Worm (Caenorhabditis elegans) whole organism, L1 larva: Measurements from ENCODE around the gene frpr-16.
A peak's percentile ranks its signal among the peaks of the same experiment; 100 is the strongest.

Experiments
- C16A3.4 ChIP-seq: fragments of 150-350 bp; optimal IDR thresholded peaks from 2 replicates; lab custom pipeline; 2014; ENCODE audit warnings: missing biosample characterization, missing genetic modification characterization
- C34B4.2 ChIP-seq: sonication (generic microtip); optimal IDR thresholded peaks from 2 replicates; lab custom pipeline; 2017; ENCODE audit warnings: mild to moderate bottlenecking, missing genetic modification characterization, missing compliant biosample characterization
- F16B12.6 ChIP-seq: fragments of 150-350 bp; optimal IDR thresholded peaks from 2 replicates; lab custom pipeline; 2014; ENCODE audit warnings: missing biosample characterization, missing genetic modification characterization
- alr-1 ChIP-seq: fragments of 200-800 bp; sonication (Bioruptor generic); optimal IDR thresholded peaks from 2 replicates; lab custom pipeline; 2018; ENCODE audit warnings: borderline replicate concordance, mild to moderate bottlenecking, missing genetic modification characterization, missing compliant biosample characterization
- aly-2 ChIP-seq: fragments of 150-350 bp; optimal IDR thresholded peaks from 2 replicates; lab custom pipeline; 2014; ENCODE audit warnings: missing biosample characterization, missing genetic modification characterization
- blmp-1 ChIP-seq: fragments of 150-350 bp; optimal IDR thresholded peaks from 2 replicates; lab custom pipeline; 2014; ENCODE audit warnings: missing biosample characterization, missing genetic modification characterization
- ceh-63 ChIP-seq: fragments of 200-800 bp; sonication (Bioruptor generic); optimal IDR thresholded peaks from 2 replicates; lab custom pipeline; 2018; ENCODE audit warnings: mild to moderate bottlenecking, missing genetic modification characterization, missing compliant biosample characterization
- ceh-82 ChIP-seq, 3 experiments: fragments of 150-350 bp in 1 of 3; sonication (generic microtip) in 2 of 3; optimal IDR thresholded peaks; 2 replicates each; lab custom pipeline; 2014 to 2017; ENCODE audit warnings: missing biosample characterization in 3 of 3, missing genetic modification characterization in 3 of 3
- dpl-1 ChIP-seq, 3 experiments: fragments of 150-350 bp in 2 of 3; sonication (generic microtip) in 1 of 3; optimal IDR thresholded peaks; 2 replicates each; lab custom pipeline; 2014 to 2017; ENCODE audit warnings: missing biosample characterization in 3 of 3, missing genetic modification characterization in 3 of 3, missing genetic modification reagents in 3 of 3
- dsc-1 ChIP-seq: sonication (generic microtip); optimal IDR thresholded peaks from 2 replicates; lab custom pipeline; 2016; ENCODE audit warnings: mild to moderate bottlenecking, missing genetic modification characterization, missing compliant biosample characterization
- efl-1 ChIP-seq, 4 experiments: fragments of 150-350 bp; optimal IDR thresholded peaks in 3 of 4; peaks in 1 of 4; 1 replicate in 1 of 4; 2 replicates in 3 of 4; lab custom pipeline; 2014; ENCODE audit warnings: missing biosample characterization in 2 of 4, missing genetic modification characterization in 2 of 4, missing genetic modification reagents in 2 of 4
- efl-3 ChIP-seq: fragments of 200-800 bp; sonication (Bioruptor generic); optimal IDR thresholded peaks from 2 replicates; lab custom pipeline; 2018; ENCODE audit warnings: mild to moderate bottlenecking, missing genetic modification characterization, missing compliant biosample characterization
- egl-27 ChIP-seq, 2 experiments: fragments of 150-350 bp in 1 of 2; sonication (generic microtip); optimal IDR thresholded peaks; 3 replicates each; lab custom pipeline; 2017 to 2018; ENCODE audit warnings: missing biosample characterization in 2 of 2, missing genetic modification characterization in 2 of 2, missing genetic modification reagents in 2 of 2
- elt-2 ChIP-seq: sonication (generic microtip); optimal IDR thresholded peaks from 2 replicates; lab custom pipeline; 2016; ENCODE audit warnings: missing genetic modification characterization, mild to moderate bottlenecking, inconsistent platforms, missing compliant biosample characterization, missing genetic modification reagents
- elt-3 ChIP-seq, 6 experiments: fragments of 150-350 bp in 1 of 6; sonication (generic microtip); optimal IDR thresholded peaks; 2 replicates each; lab custom pipeline; 2017 to 2018; ENCODE audit warnings: missing biosample characterization in 6 of 6, missing genetic modification characterization in 6 of 6, inconsistent platforms in 1 of 6
- ets-5 ChIP-seq: fragments of 200-800 bp; sonication (Bioruptor generic); IDR thresholded peaks from 2 replicates; pipeline ENCODE4 v1.3.6; 2022; ENCODE audit warnings: missing genetic modification characterization, missing compliant biosample characterization
- fkh-10 ChIP-seq: sonication (generic microtip); optimal IDR thresholded peaks from 2 replicates; lab custom pipeline; 2017; ENCODE audit warnings: missing biosample characterization, missing genetic modification reagents, missing genetic modification characterization
- fkh-8 ChIP-seq: sonication (generic microtip); optimal IDR thresholded peaks from 2 replicates; lab custom pipeline; 2016; ENCODE audit warnings: mild to moderate bottlenecking, missing genetic modification characterization, missing compliant biosample characterization
- grh-1 ChIP-seq: fragments of 200-800 bp; sonication (Bioruptor generic); IDR thresholded peaks from 2 replicates; pipeline ENCODE4 v1.3.6; 2022; ENCODE audit warnings: missing genetic modification reagents, missing genetic modification characterization, missing compliant biosample characterization
- hlh-4 ChIP-seq: sonication (generic microtip); optimal IDR thresholded peaks from 2 replicates; lab custom pipeline; 2016; ENCODE audit warnings: mild to moderate bottlenecking, missing genetic modification characterization, missing compliant biosample characterization
- irx-1 ChIP-seq: sonication (generic microtip); optimal IDR thresholded peaks from 2 replicates; lab custom pipeline; 2016; ENCODE audit warnings: missing genetic modification characterization, missing compliant biosample characterization
- lin-14 ChIP-seq: fragments of 200-800 bp; sonication (Bioruptor generic); optimal IDR thresholded peaks from 2 replicates; lab custom pipeline; 2018; ENCODE audit warnings: mild to moderate bottlenecking, missing genetic modification characterization, moderate library complexity, missing compliant biosample characterization
- lin-35 ChIP-seq, 2 experiments: fragments of 150-350 bp; optimal IDR thresholded peaks; 2 replicates each; lab custom pipeline; 2014; ENCODE audit warnings: missing biosample characterization in 2 of 2, missing genetic modification characterization in 2 of 2, missing genetic modification reagents in 2 of 2
- lsy-2 ChIP-seq, 2 experiments: fragments of 150-350 bp; optimal IDR thresholded peaks; 2 replicates each; lab custom pipeline; 2014; ENCODE audit warnings: missing biosample characterization in 2 of 2, missing genetic modification characterization in 2 of 2
- mdl-1 ChIP-seq, 2 experiments: fragments of 150-350 bp; optimal IDR thresholded peaks; 2 replicates each; lab custom pipeline; 2014 to 2017; ENCODE audit warnings: missing biosample characterization in 2 of 2, missing genetic modification characterization in 2 of 2, inconsistent platforms in 1 of 2
- mef-2 ChIP-seq: fragments of 150-350 bp; optimal IDR thresholded peaks from 2 replicates; lab custom pipeline; 2014; ENCODE audit warnings: missing biosample characterization, missing genetic modification characterization
- nhr-11 ChIP-seq: fragments of 150-350 bp; optimal IDR thresholded peaks from 2 replicates; lab custom pipeline; 2014; ENCODE audit warnings: missing biosample characterization, missing genetic modification characterization
- nhr-12 ChIP-seq: sonication (generic microtip); optimal IDR thresholded peaks from 2 replicates; lab custom pipeline; 2017; ENCODE audit warnings: missing biosample characterization, missing genetic modification characterization
- nhr-20 ChIP-seq: sonication (generic microtip); optimal IDR thresholded peaks from 2 replicates; lab custom pipeline; 2016; ENCODE audit warnings: mild to moderate bottlenecking, missing genetic modification characterization, missing compliant biosample characterization
- nhr-28 ChIP-seq: fragments of 150-350 bp; optimal IDR thresholded peaks from 2 replicates; lab custom pipeline; 2014; ENCODE audit warnings: missing biosample characterization, missing genetic modification characterization
- nhr-47 ChIP-seq: sonication (generic microtip); optimal IDR thresholded peaks from 2 replicates; lab custom pipeline; 2016; ENCODE audit warnings: mild to moderate bottlenecking, missing genetic modification characterization, moderate library complexity, missing compliant biosample characterization
- nhr-71 ChIP-seq: sonication (generic microtip); optimal IDR thresholded peaks from 2 replicates; lab custom pipeline; 2016; ENCODE audit warnings: mild to moderate bottlenecking, missing genetic modification characterization, moderate library complexity, missing compliant biosample characterization
- nhr-76 ChIP-seq: sonication (generic microtip); optimal IDR thresholded peaks from 2 replicates; lab custom pipeline; 2017; ENCODE audit warnings: missing biosample characterization, missing genetic modification characterization
- nhr-77 ChIP-seq: fragments of 150-350 bp; optimal IDR thresholded peaks from 2 replicates; lab custom pipeline; 2014; ENCODE audit warnings: missing biosample characterization, missing genetic modification characterization
- nhr-84 ChIP-seq: sonication (generic microtip); optimal IDR thresholded peaks from 2 replicates; lab custom pipeline; 2017; ENCODE audit warnings: missing biosample characterization, missing genetic modification characterization
- nhr-85 ChIP-seq: sonication (generic microtip); peaks from one replicate; lab custom pipeline; 2016; ENCODE audit warnings: missing genetic modification characterization, inconsistent platforms, missing compliant biosample characterization
- nhr-90 ChIP-seq: sonication (generic microtip); optimal IDR thresholded peaks from 2 replicates; lab custom pipeline; 2016; ENCODE audit warnings: mild to moderate bottlenecking, missing genetic modification characterization, missing compliant biosample characterization; ENCODE audit not compliant: poor library complexity
- pax-3 ChIP-seq: fragments of 200-800 bp; sonication (Bioruptor generic); optimal IDR thresholded peaks from 2 replicates; lab custom pipeline; 2018; ENCODE audit warnings: mild to moderate bottlenecking, missing genetic modification characterization, moderate library complexity, missing compliant biosample characterization
- rnt-1 ChIP-seq: sonication (generic microtip); optimal IDR thresholded peaks from 2 replicates; lab custom pipeline; 2016; ENCODE audit warnings: mild to moderate bottlenecking, missing genetic modification characterization, moderate library complexity, missing compliant biosample characterization
- skn-1 ChIP-seq: fragments of 150-350 bp; optimal IDR thresholded peaks from 2 replicates; lab custom pipeline; 2014; ENCODE audit warnings: missing biosample characterization, missing genetic modification characterization
- snpc-4 ChIP-seq: fragments of 150-350 bp; optimal IDR thresholded peaks from 2 replicates; lab custom pipeline; 2014; ENCODE audit warnings: missing biosample characterization, missing genetic modification characterization
- snu-23 ChIP-seq: sonication (generic microtip); optimal IDR thresholded peaks from 2 replicates; lab custom pipeline; 2016; ENCODE audit warnings: missing genetic modification characterization, missing compliant biosample characterization
- sox-4 ChIP-seq: sonication (generic microtip); optimal IDR thresholded peaks from 2 replicates; lab custom pipeline; 2016; ENCODE audit warnings: missing genetic modification characterization, missing compliant biosample characterization
- sptf-1 ChIP-seq: fragments of 150-350 bp; optimal IDR thresholded peaks from 2 replicates; lab custom pipeline; 2014; ENCODE audit warnings: missing biosample characterization, missing genetic modification characterization
- sup-37 ChIP-seq: fragments of 200-800 bp; sonication (Bioruptor generic); optimal IDR thresholded peaks from 2 replicates; lab custom pipeline; 2018; ENCODE audit warnings: mild to moderate bottlenecking, missing genetic modification characterization, missing compliant biosample characterization
- swsn-7 ChIP-seq: sonication (generic microtip); optimal IDR thresholded peaks from 2 replicates; lab custom pipeline; 2016; ENCODE audit warnings: missing genetic modification characterization, missing compliant biosample characterization
- tlp-1 ChIP-seq: fragments of 150-350 bp; optimal IDR thresholded peaks from 2 replicates; lab custom pipeline; 2014; ENCODE audit warnings: missing biosample characterization, missing genetic modification characterization
- unc-130 ChIP-seq: fragments of 150-350 bp; optimal IDR thresholded peaks from 2 replicates; lab custom pipeline; 2017; ENCODE audit warnings: missing biosample characterization, missing genetic modification characterization, inconsistent platforms
- unc-30 ChIP-seq: sonication (generic microtip); optimal IDR thresholded peaks from 2 replicates; lab custom pipeline; 2017; ENCODE audit warnings: missing biosample characterization, missing genetic modification characterization
- unc-62 ChIP-seq: fragments of 150-350 bp; optimal IDR thresholded peaks from 2 replicates; lab custom pipeline; 2014; ENCODE audit warnings: missing biosample characterization, missing genetic modification reagents, missing genetic modification characterization
- unc-86 ChIP-seq: sonication (generic microtip); optimal IDR thresholded peaks from 2 replicates; lab custom pipeline; 2016; ENCODE audit warnings: missing genetic modification characterization, missing compliant biosample characterization
- unc-98 ChIP-seq: fragments of 200-800 bp; sonication (Bioruptor generic); IDR thresholded peaks from 2 replicates; pipeline ENCODE4 v1.3.6; 2022; ENCODE audit warnings: missing genetic modification characterization, missing compliant biosample characterization
- xbp-1 ChIP-seq: sonication (generic microtip); optimal IDR thresholded peaks from 2 replicates; lab custom pipeline; 2016; ENCODE audit warnings: missing genetic modification characterization, missing compliant biosample characterization
- ztf-4 ChIP-seq: fragments of 150-350 bp; optimal IDR thresholded peaks from 2 replicates; lab custom pipeline; 2014; ENCODE audit warnings: missing biosample characterization, missing genetic modification characterization

The frpr-16 gene

DNA sequence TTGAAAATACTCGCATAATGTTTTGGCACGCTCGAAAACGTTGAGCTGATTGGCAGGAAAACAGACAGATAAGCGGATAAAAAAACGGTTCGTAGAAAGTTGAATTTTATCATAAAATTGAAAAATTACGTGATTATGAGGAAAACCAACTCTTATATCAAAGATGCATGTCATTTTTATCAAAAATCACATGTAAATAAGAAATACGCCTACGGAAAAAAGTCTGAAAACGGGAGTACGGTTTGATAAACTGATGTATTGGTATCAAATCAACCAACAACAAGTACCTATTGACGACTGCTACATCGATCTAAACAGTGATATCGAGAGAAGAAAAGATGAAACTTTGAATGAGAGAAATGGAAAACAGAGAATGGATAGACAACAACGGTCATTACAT, 5.4 kb downstream of the frpr-16 start:
- no peak for TF ChIP-seq unc-98 (GFP tag; lab: Robert Waterston, UW)
- no peak for TF ChIP-seq F16B12.6 (tag; lab: Kevin White, UChicago)
- TF ChIP-seq pax-3 (tag; lab: Kevin White, UChicago) = no peak
- TF ChIP-seq elt-2 (tag; lab: Kevin White, UChicago) = peak; percentile 89
- no peak for TF ChIP-seq ztf-4 (tag; lab: Kevin White, UChicago)
- no peak for TF ChIP-seq grh-1 (GFP tag; lab: Robert Waterston, UW)
- no peak for TF ChIP-seq skn-1 (tag; lab: Kevin White, UChicago)
- no peak for TF ChIP-seq dpl-1 (GFP tag; optimal IDR thresholded peaks at IDR 0.05; lab: Kevin White, UChicago)
- TF ChIP-seq egl-27 (tag; optimal IDR thresholded peaks at IDR 0.05; lab: Kevin White, UChicago) = no peak
- TF ChIP-seq dsc-1 (tag; lab: Kevin White, UChicago) = no peak
- TF ChIP-seq nhr-20 (tag; lab: Kevin White, UChicago) = peak; percentile 24
- no peak for TF ChIP-seq aly-2
- peak; percentile 61 for TF ChIP-seq blmp-1
- no peak for TF ChIP-seq fkh-10 (GFP tag; lab: Kevin White, UChicago)
- TF ChIP-seq unc-30 = no peak
- TF ChIP-seq C16A3.4 (tag; lab: Kevin White, UChicago) = no peak
- TF ChIP-seq nhr-11 (tag; lab: Kevin White, UChicago) = no peak
- no peak for TF ChIP-seq sox-4 (tag; lab: Kevin White, UChicago)
- TF ChIP-seq nhr-85 (tag; lab: Kevin White, UChicago) = peak; percentile 16
- TF ChIP-seq elt-3 (tag; optimal IDR thresholded peaks at IDR 0.05; lab: Kevin White, UChicago) = peak in 1 of 6 experiments; percentile 53
- TF ChIP-seq swsn-7 (tag; lab: Kevin White, UChicago) = no peak
- no peak for TF ChIP-seq xbp-1
- TF ChIP-seq C34B4.2 (tag; lab: Kevin White, UChicago) = no peak
- no peak for TF ChIP-seq unc-62 (GFP tag; lab: Kevin White, UChicago)
- TF ChIP-seq ceh-63 = no peak
- TF ChIP-seq unc-86 (tag; lab: Kevin White, UChicago) = no peak
- TF ChIP-seq mdl-1 (tag; optimal IDR thresholded peaks at IDR 0.05; lab: Kevin White, UChicago) = no peak
- TF ChIP-seq lin-35 (GFP tag; optimal IDR thresholded peaks at IDR 0.05; lab: Kevin White, UChicago) = no peak
- TF ChIP-seq irx-1 (tag; lab: Kevin White, UChicago) = no peak
- no peak for TF ChIP-seq efl-3
- TF ChIP-seq hlh-4 (tag; lab: Kevin White, UChicago) = no peak
- TF ChIP-seq nhr-90 (tag; lab: Kevin White, UChicago) = no peak
- TF ChIP-seq ets-5 (GFP tag; lab: Robert Waterston, UW) = no peak
- TF ChIP-seq fkh-8 (tag; lab: Kevin White, UChicago) = no peak
- no peak for TF ChIP-seq sup-37
- no peak for TF ChIP-seq unc-130
- no peak for TF ChIP-seq efl-1 (optimal IDR thresholded peaks at IDR 0.05; lab: Kevin White, UChicago)
- TF ChIP-seq efl-1 (GFP tag; optimal IDR thresholded peaks at IDR 0.05 in 1 of 2; lab: Kevin White, UChicago) = no peak
- TF ChIP-seq lsy-2 (tag; optimal IDR thresholded peaks at IDR 0.05; lab: Kevin White, UChicago) = no peak
- peak; percentile 40 for TF ChIP-seq lin-14
- TF ChIP-seq snu-23 (GFP tag; lab: Kevin White, UChicago) = peak; percentile 5
- TF ChIP-seq sptf-1 (tag; lab: Kevin White, UChicago) = no peak
- no peak for TF ChIP-seq nhr-77
- TF ChIP-seq alr-1 = no peak
- TF ChIP-seq nhr-47 = no peak
- TF ChIP-seq nhr-28 (tag; lab: Kevin White, UChicago) = no peak
- TF ChIP-seq nhr-12 = no peak
- TF ChIP-seq ceh-82 (tag; optimal IDR thresholded peaks at IDR 0.05; lab: Kevin White, UChicago) = no peak
- no peak for TF ChIP-seq nhr-76 (tag; lab: Kevin White, UChicago)
- TF ChIP-seq mef-2 (tag; lab: Kevin White, UChicago) = no peak
- no peak for TF ChIP-seq nhr-71 (tag; lab: Kevin White, UChicago)
- TF ChIP-seq rnt-1 (tag; lab: Kevin White, UChicago) = no peak
- no peak for TF ChIP-seq nhr-84
- TF ChIP-seq snpc-4 (tag; lab: Kevin White, UChicago) = no peak
- TF ChIP-seq tlp-1 (tag; lab: Kevin White, UChicago) = no peak
